Fruit fly (Drosophila melanogaster) whole organism, adult: ENCODE results near the gene CG33631.

Experiments
- CG11617 ChIP-seq: fragments of 200-800 bp; sonication (Bioruptor generic); optimal IDR thresholded peaks from 2 replicates; lab custom pipeline; 2017; ENCODE audit warnings: mild to moderate bottlenecking, missing biosample characterization, missing genetic modification reagents, missing genetic modification characterization
- CG12768 ChIP-seq: fragments of 200-800 bp; sonication (Bioruptor generic); optimal IDR thresholded peaks from 2 replicates; lab custom pipeline; 2017; ENCODE audit warnings: missing biosample characterization, missing genetic modification characterization, mild to moderate bottlenecking, moderate library complexity, missing genetic modification reagents
- CG14711 ChIP-seq: fragments of 200-800 bp; sonication (Bioruptor generic); optimal IDR thresholded peaks from 2 replicates; lab custom pipeline; 2018; ENCODE audit warnings: missing biosample characterization, mild to moderate bottlenecking, missing genetic modification characterization, moderate library complexity
- CG1620 ChIP-seq: fragments of 200-800 bp; sonication (Bioruptor generic); optimal IDR thresholded peaks from 2 replicates; lab custom pipeline; 2016; ENCODE audit warnings: missing biosample characterization, missing genetic modification characterization
- CG33017 ChIP-seq: fragments of 200-800 bp; sonication (Bioruptor generic); optimal IDR thresholded peaks from 2 replicates; lab custom pipeline; 2018; ENCODE audit warnings: missing biosample characterization, mild to moderate bottlenecking, missing genetic modification characterization, moderate library complexity
- CG5204 ChIP-seq: fragments of 200-800 bp; sonication (Bioruptor generic); optimal IDR thresholded peaks from 2 replicates; lab custom pipeline; 2016; ENCODE audit warnings: missing biosample characterization, missing genetic modification characterization
- CG7045 ChIP-seq: fragments of 200-800 bp; sonication (Bioruptor generic); optimal IDR thresholded peaks from 2 replicates; lab custom pipeline; 2017; ENCODE audit warnings: missing biosample characterization, mild to moderate bottlenecking, missing genetic modification characterization
- CG7101 ChIP-seq: fragments of 200-800 bp; sonication (Bioruptor generic); optimal IDR thresholded peaks from 2 replicates; lab custom pipeline; 2018; ENCODE audit warnings: missing biosample characterization, mild to moderate bottlenecking, missing genetic modification characterization, moderate library complexity
- Clk ChIP-seq: fragments of 200-800 bp; sonication (Bioruptor generic); optimal IDR thresholded peaks from 2 replicates; lab custom pipeline; 2017; ENCODE audit warnings: missing biosample characterization, missing genetic modification characterization
- Crg-1 ChIP-seq: fragments of 200-800 bp; sonication (Bioruptor generic); optimal IDR thresholded peaks from 2 replicates; lab custom pipeline; 2016; ENCODE audit warnings: missing biosample characterization, missing genetic modification characterization
- Hr96 ChIP-seq: fragments of 200-800 bp; sonication (Bioruptor generic); optimal IDR thresholded peaks from 2 replicates; lab custom pipeline; 2016; ENCODE audit warnings: missing biosample characterization, missing genetic modification characterization
- Mnt ChIP-seq: fragments of 200-800 bp; sonication (Bioruptor generic); optimal IDR thresholded peaks from 2 replicates; lab custom pipeline; 2016; ENCODE audit warnings: missing biosample characterization, mild to moderate bottlenecking, missing genetic modification characterization
- bab1 ChIP-seq: fragments of 200-800 bp; sonication (Bioruptor generic); optimal IDR thresholded peaks from 3 replicates; lab custom pipeline; 2019; ENCODE audit warnings: missing biosample characterization, mild to moderate bottlenecking, missing genetic modification characterization, moderate library complexity
- cic ChIP-seq: fragments of 200-800 bp; sonication (Bioruptor generic); optimal IDR thresholded peaks from 2 replicates; lab custom pipeline; 2017; ENCODE audit warnings: missing biosample characterization, mild to moderate bottlenecking, missing genetic modification characterization, moderate library complexity
- cnc ChIP-seq, 2 experiments: fragments of >200 bp; optimal IDR thresholded peaks; 2 replicates each; lab custom pipeline; 2017
- kay ChIP-seq: fragments of 200-800 bp; sonication (Bioruptor generic); peaks from one replicate; lab custom pipeline; 2016; ENCODE audit warnings: missing biosample characterization, missing genetic modification characterization, borderline replicate concordance
- ovo ChIP-seq: fragments of 200-800 bp; sonication (Bioruptor generic); optimal IDR thresholded peaks from 2 replicates; lab custom pipeline; 2016; ENCODE audit warnings: missing biosample characterization, missing genetic modification characterization
- pad ChIP-seq: fragments of 200-800 bp; sonication (Bioruptor generic); optimal IDR thresholded peaks from 3 replicates; lab custom pipeline; 2017; ENCODE audit warnings: missing biosample characterization, missing genetic modification characterization, mild to moderate bottlenecking, moderate library complexity, missing genetic modification reagents
- tj ChIP-seq: fragments of 200-800 bp; sonication (Bioruptor generic); optimal IDR thresholded peaks from 3 replicates; lab custom pipeline; 2017; ENCODE audit warnings: missing biosample characterization, mild to moderate bottlenecking, missing genetic modification characterization, moderate library complexity
- toe ChIP-seq: fragments of 200-800 bp; sonication (Bioruptor generic); optimal IDR thresholded peaks from 2 replicates; lab custom pipeline; 2016; ENCODE audit warnings: missing biosample characterization, missing genetic modification characterization

CG33631 gene

dm6 chr3R:10034995-10035446, 28.8 kb upstream of the CG33631 start:
- TF ChIP-seq CG7045 (GFP tag; lab: Kevin White, UChicago) (no peak), toe (GFP tag; lab: Kevin White, UChicago) (no peak), CG1620 (no peak), Clk (GFP tag; lab: Kevin White, UChicago) (no peak), CG7101 (no peak), bab1 (no peak), kay (GFP tag; lab: Kevin White, UChicago) (no peak), CG33017 (tag; lab: Kevin White, UChicago) (no peak), ovo (GFP tag; lab: Kevin White, UChicago) (no peak), CG5204 (GFP tag; lab: Kevin White, UChicago) (no peak), CG11617 (no peak), Mnt (GFP tag; lab: Kevin White, UChicago) (no peak), Crg-1 (no peak), tj (GFP tag; lab: Kevin White, UChicago) (no peak), Hr96 (GFP tag; lab: Kevin White, UChicago) (no peak), pad (GFP tag; lab: Kevin White, UChicago) (no peak), CG12768 (GFP tag; lab: Kevin White, UChicago) (no peak), CG14711 (tag; lab: Kevin White, UChicago) (no peak), cnc (optimal IDR thresholded peaks at IDR 0.05; lab: Kevin White, UChicago) (no peak), cic (no peak)

dm6 chr3R:10035765-10036164, 28.0 kb upstream of the CG33631 start:
- no peak for TF ChIP-seq CG12768 (GFP tag; lab: Kevin White, UChicago)
- TF ChIP-seq cic: peak; percentile 78
- TF ChIP-seq kay (GFP tag; lab: Kevin White, UChicago): no peak
- TF ChIP-seq ovo (GFP tag; lab: Kevin White, UChicago): no peak
- no peak for TF ChIP-seq toe (GFP tag; lab: Kevin White, UChicago)
- no peak for TF ChIP-seq Crg-1
- peak; percentile 18 for TF ChIP-seq tj (GFP tag; lab: Kevin White, UChicago)
- peak; percentile 54 for TF ChIP-seq Mnt (GFP tag; lab: Kevin White, UChicago)
- no peak for TF ChIP-seq CG33017 (tag; lab: Kevin White, UChicago)

- TF ChIP-seq pad (GFP tag; lab: Kevin White, UChicago) (no peak), CG5204 (GFP tag; lab: Kevin White, UChicago) (no peak)
Observed at dm6 chr3R:10039188-10039587, 24.6 kb upstream of the CG33631 start.

- TF ChIP-seq Hr96 (GFP tag; lab: Kevin White, UChicago): no peak
- no peak for TF ChIP-seq Crg-1
- no peak for TF ChIP-seq cnc (optimal IDR thresholded peaks at IDR 0.05; lab: Kevin White, UChicago)
- TF ChIP-seq CG7101: no peak
- no peak for TF ChIP-seq Clk (GFP tag; lab: Kevin White, UChicago)
- TF ChIP-seq toe (GFP tag; lab: Kevin White, UChicago): no peak
- peak; percentile 32 for TF ChIP-seq tj (GFP tag; lab: Kevin White, UChicago)
Observed at dm6 chr3R:10040505-10040904, 23.3 kb upstream of the CG33631 start.

dm6 chr3R:10042024-10042663, 21.7 kb upstream of the CG33631 start:
- TF ChIP-seq CG33017 (tag; lab: Kevin White, UChicago): no peak
- no peak for TF ChIP-seq pad (GFP tag; lab: Kevin White, UChicago)
- TF ChIP-seq kay (GFP tag; lab: Kevin White, UChicago): no peak

- TF ChIP-seq Crg-1 (peak; percentile 75), CG11617 (peak; percentile 84), CG7045 (GFP tag; lab: Kevin White, UChicago) (peak; percentile 87), tj (GFP tag; lab: Kevin White, UChicago) (peak; percentile 53), CG12768 (GFP tag; lab: Kevin White, UChicago) (peak; percentile 75), Clk (GFP tag; lab: Kevin White, UChicago) (peak; percentile 52), CG1620 (peak; percentile 48), pad (GFP tag; lab: Kevin White, UChicago) (peak; percentile 67), CG5204 (GFP tag; lab: Kevin White, UChicago) (no peak), Mnt (GFP tag; lab: Kevin White, UChicago) (peak; percentile 36), kay (GFP tag; lab: Kevin White, UChicago) (no peak), CG33017 (tag; lab: Kevin White, UChicago) (peak; percentile 94), CG7101 (peak; percentile 95), CG14711 (tag; lab: Kevin White, UChicago) (peak; percentile 91), cnc (optimal IDR thresholded peaks at IDR 0.05; lab: Kevin White, UChicago) (no peak), toe (GFP tag; lab: Kevin White, UChicago) (no peak), Hr96 (GFP tag; lab: Kevin White, UChicago) (no peak), cic (peak; percentile 19), bab1 (peak; percentile 76), ovo (GFP tag; lab: Kevin White, UChicago) (peak; percentile 42)
Observed at dm6 chr3R:10042664-10043372, 21.0 kb upstream of the CG33631 start, which contains the start of the genes Mical and CG3909. Gene Mical, minus strand, starts transcription at chr3R:10042895. Gene CG3909, plus strand, starts transcription at chr3R:10043270.
